Fruit fly (Drosophila melanogaster) whole organism, embryonic: ENCODE data around the gene CG9395.

Source experiments
- Abd-B ChIP-seq: fragments of 200-800 bp; sonication (Bioruptor generic); optimal IDR thresholded peaks from 2 replicates; lab custom pipeline; 2018; ENCODE audit warnings: missing biosample characterization, mild to moderate bottlenecking, missing genetic modification characterization, moderate library complexity
- Asciz ChIP-seq: fragments of 200-800 bp; sonication (Bioruptor generic); optimal IDR thresholded peaks from 2 replicates; lab custom pipeline; 2017; ENCODE audit warnings: missing biosample characterization, mild to moderate bottlenecking, missing genetic modification characterization, missing genetic modification reagents
- Awh ChIP-seq: fragments of 200-800 bp; sonication (Bioruptor generic); IDR thresholded peaks from 2 replicates; pipeline ENCODE4, ENCODE4 v1.3.6; 2022; ENCODE audit warnings: missing biosample characterization, missing genetic modification characterization
- CG1024 ChIP-seq: fragments of 200-800 bp; sonication (Bioruptor generic); IDR thresholded peaks from 2 replicates; pipeline ENCODE4 v1.3.6; 2022; ENCODE audit warnings: missing biosample characterization, missing genetic modification characterization
- CG10543 ChIP-seq: fragments of 200-800 bp; sonication (Bioruptor generic); optimal IDR thresholded peaks from 3 replicates; lab custom pipeline; 2017; ENCODE audit warnings: missing biosample characterization, mild to moderate bottlenecking, missing genetic modification characterization, moderate library complexity
- CG11093 ChIP-seq: fragments of 200-800 bp; sonication (Bioruptor generic); IDR thresholded peaks from 3 replicates; pipeline ENCODE4 v1.3.6; 2022; ENCODE audit warnings: missing biosample characterization, missing genetic modification characterization
- CG11723 ChIP-seq: fragments of 200-800 bp; sonication (Bioruptor generic); optimal IDR thresholded peaks from 2 replicates; lab custom pipeline; 2017; ENCODE audit warnings: missing biosample characterization, mild to moderate bottlenecking, missing genetic modification characterization
- CG12744 ChIP-seq: fragments of 200-800 bp; sonication (Bioruptor generic); optimal IDR thresholded peaks from 2 replicates; lab custom pipeline; 2016; ENCODE audit warnings: missing biosample characterization, missing genetic modification characterization
- CG13287 ChIP-seq: fragments of 200-800 bp; sonication (Bioruptor generic); IDR thresholded peaks from 2 replicates; pipeline ENCODE4 v1.3.6; 2022; ENCODE audit warnings: missing biosample characterization, missing genetic modification characterization; ENCODE audit not compliant: partially characterized antibody
- CG13894 ChIP-seq: fragments of 200-800 bp; sonication (Bioruptor generic); optimal IDR thresholded peaks from 3 replicates; lab custom pipeline; 2018; ENCODE audit warnings: missing biosample characterization, mild to moderate bottlenecking, missing genetic modification characterization, moderate library complexity
- CG1603 ChIP-seq: fragments of 200-800 bp; sonication (Bioruptor generic); optimal IDR thresholded peaks from 2 replicates; lab custom pipeline; 2019; ENCODE audit warnings: missing biosample characterization, mild to moderate bottlenecking, missing genetic modification characterization, moderate library complexity
- CG1647 ChIP-seq: fragments of 200-800 bp; sonication (Bioruptor generic); optimal IDR thresholded peaks from 3 replicates; lab custom pipeline; 2016; ENCODE audit warnings: missing biosample characterization, missing genetic modification characterization
- CG2199 ChIP-seq: fragments of 200-800 bp; sonication (Bioruptor generic); IDR thresholded peaks from 3 replicates; pipeline ENCODE4 v1.3.6; 2022; ENCODE audit warnings: missing biosample characterization, missing genetic modification characterization
- CG2202 ChIP-seq: fragments of 200-800 bp; sonication (Bioruptor generic); optimal IDR thresholded peaks from 2 replicates; lab custom pipeline; 2018; ENCODE audit warnings: missing biosample characterization, mild to moderate bottlenecking, missing genetic modification characterization
- CG3065 ChIP-seq: fragments of 200-800 bp; sonication (Bioruptor generic); optimal IDR thresholded peaks from 2 replicates; lab custom pipeline; 2016; ENCODE audit warnings: missing biosample characterization, missing genetic modification characterization
- CG31365 ChIP-seq: fragments of 200-800 bp; sonication (Bioruptor generic); optimal IDR thresholded peaks from 2 replicates; lab custom pipeline; 2018; ENCODE audit warnings: missing biosample characterization, mild to moderate bottlenecking, missing genetic modification characterization
- CG4424 ChIP-seq: fragments of 200-800 bp; sonication (Bioruptor generic); optimal IDR thresholded peaks from 3 replicates; lab custom pipeline; 2016; ENCODE audit warnings: missing biosample characterization, missing genetic modification characterization
- CG6254 ChIP-seq: fragments of 200-800 bp; sonication (Bioruptor generic); optimal IDR thresholded peaks from 3 replicates; lab custom pipeline; 2017; ENCODE audit warnings: mild to moderate bottlenecking, missing biosample characterization, missing genetic modification reagents, missing genetic modification characterization
- CG6654 ChIP-seq: fragments of 200-800 bp; sonication (Bioruptor generic); optimal IDR thresholded peaks from 2 replicates; lab custom pipeline; 2017; ENCODE audit warnings: missing biosample characterization, mild to moderate bottlenecking, missing genetic modification characterization
- CG7357 ChIP-seq: fragments of 200-800 bp; sonication (Bioruptor generic); IDR thresholded peaks from 3 replicates; pipeline ENCODE4 v1.3.6; 2022; ENCODE audit warnings: missing biosample characterization, missing genetic modification characterization
- CG7556 ChIP-seq: fragments of 200-800 bp; sonication (Bioruptor generic); optimal IDR thresholded peaks from 2 replicates; lab custom pipeline; 2017; ENCODE audit warnings: missing biosample characterization, mild to moderate bottlenecking, missing genetic modification characterization
- CG7928 ChIP-seq: fragments of 200-800 bp; sonication (Bioruptor generic); optimal IDR thresholded peaks from 2 replicates; lab custom pipeline; 2017; ENCODE audit warnings: missing biosample characterization, mild to moderate bottlenecking, missing genetic modification characterization
- CG8478 ChIP-seq: fragments of >200 bp; optimal IDR thresholded peaks from 2 replicates; lab custom pipeline; 2018
- CG9215 ChIP-seq: fragments of 200-800 bp; sonication (Bioruptor generic); IDR thresholded peaks from 2 replicates; pipeline ENCODE4 v1.3.6; 2022; ENCODE audit warnings: missing biosample characterization, missing genetic modification characterization
- Drgx ChIP-seq: fragments of 200-800 bp; sonication (Bioruptor generic); IDR thresholded peaks from 2 replicates; pipeline ENCODE4 v1.3.6; 2022; ENCODE audit warnings: missing biosample characterization, missing genetic modification characterization
- E2f1 ChIP-seq: fragments of 200-800 bp; sonication (Bioruptor generic); IDR thresholded peaks from 2 replicates; pipeline ENCODE4 v1.3.6; 2022; ENCODE audit warnings: missing biosample characterization, missing genetic modification characterization
- ERR ChIP-seq: fragments of 200-800 bp; sonication (Bioruptor generic); optimal IDR thresholded peaks from 2 replicates; lab custom pipeline; 2016; ENCODE audit warnings: missing biosample characterization, missing genetic modification characterization
- Hmx ChIP-seq: fragments of 200-800 bp; sonication (Bioruptor generic); optimal IDR thresholded peaks from 2 replicates; lab custom pipeline; 2016; ENCODE audit warnings: missing biosample characterization, missing genetic modification characterization
- Mrtf ChIP-seq: fragments of 200-800 bp; sonication (Bioruptor generic); IDR thresholded peaks from 3 replicates; pipeline ENCODE4 v1.3.6; 2022; ENCODE audit warnings: missing biosample characterization, missing genetic modification characterization
- Nf-YA ChIP-seq: fragments of 200-800 bp; sonication (Bioruptor generic); IDR thresholded peaks from 2 replicates; pipeline ENCODE4 v1.3.6; 2022; ENCODE audit warnings: missing biosample characterization, missing genetic modification characterization
- Pdp1 ChIP-seq, 2 experiments: fragments of 200-800 bp; sonication (Bioruptor generic); optimal IDR thresholded peaks; 3 replicates each; lab custom pipeline; 2016; ENCODE audit warnings: missing biosample characterization in 2 of 2, missing genetic modification characterization in 2 of 2, mild to moderate bottlenecking in 1 of 2, moderate library complexity in 1 of 2
- Usf ChIP-seq: fragments of 200-800 bp; sonication (Bioruptor generic); optimal IDR thresholded peaks from 2 replicates; lab custom pipeline; 2017; ENCODE audit warnings: missing genotype, missing biosample characterization, missing genetic modification characterization
- ab ChIP-seq: fragments of 200-800 bp; sonication (Bioruptor generic); optimal IDR thresholded peaks from 2 replicates; lab custom pipeline; 2016; ENCODE audit warnings: missing biosample characterization, missing genetic modification characterization
- ap ChIP-seq: fragments of 200-800 bp; sonication (Bioruptor generic); IDR thresholded peaks from 2 replicates; pipeline ENCODE4 v1.3.6; 2022; ENCODE audit warnings: missing biosample characterization, missing genetic modification characterization
- ato ChIP-seq: fragments of 200-800 bp; sonication (Bioruptor generic); IDR thresholded peaks from 2 replicates; pipeline ENCODE4 v1.3.6; 2022; ENCODE audit warnings: missing biosample characterization, missing genetic modification characterization; ENCODE audit not compliant: partially characterized antibody
- bcd ChIP-seq: fragments of 200-800 bp; sonication (Bioruptor generic); optimal IDR thresholded peaks from 2 replicates; lab custom pipeline; 2017; ENCODE audit warnings: missing biosample characterization, mild to moderate bottlenecking, missing genetic modification characterization
- ci ChIP-seq: fragments of 200-800 bp; sonication (Bioruptor generic); IDR thresholded peaks from 3 replicates; pipeline ENCODE4 v1.3.6; 2022; ENCODE audit warnings: missing biosample characterization, missing genetic modification characterization
- dm ChIP-seq: fragments of 200-800 bp; sonication (Bioruptor generic); optimal IDR thresholded peaks from 3 replicates; lab custom pipeline; 2016; ENCODE audit warnings: missing biosample characterization, missing genetic modification characterization
- en ChIP-seq: fragments of 200-800 bp; sonication (Bioruptor generic); optimal IDR thresholded peaks from 2 replicates; lab custom pipeline; 2016; ENCODE audit warnings: missing biosample characterization, missing genetic modification characterization
- esg ChIP-seq: fragments of 200-800 bp; sonication (Bioruptor generic); conservative IDR thresholded peaks from 2 replicates; pipeline ENCODE4 v1.3.6; 2022; ENCODE audit warnings: missing biosample characterization, missing genetic modification characterization
- hkb ChIP-seq, 2 experiments: fragments of 200-800 bp in 1 of 2; fragments of >200 bp in 1 of 2; sonication (Bioruptor generic) in 1 of 2; IDR thresholded peaks in 1 of 2; optimal IDR thresholded peaks in 1 of 2; 2 replicates each; pipeline versions ENCODE4 v1.3.6 to Lab custom; 2017 to 2022; ENCODE audit warnings: missing biosample characterization in 1 of 2, missing genetic modification characterization in 1 of 2
- knrl ChIP-seq: fragments of 200-800 bp; sonication (Bioruptor generic); IDR thresholded peaks from 3 replicates; pipeline ENCODE4 v1.3.6; 2022; ENCODE audit warnings: missing biosample characterization, missing genetic modification characterization; ENCODE audit not compliant: partially characterized antibody
- nmo ChIP-seq: fragments of 200-800 bp; sonication (Bioruptor generic); optimal IDR thresholded peaks from 2 replicates; lab custom pipeline; 2018; ENCODE audit warnings: missing biosample characterization, mild to moderate bottlenecking, missing genetic modification characterization, moderate library complexity
- peb ChIP-seq: fragments of 200-800 bp; sonication (Bioruptor generic); IDR thresholded peaks from 2 replicates; pipeline ENCODE4 v1.3.6; 2022; ENCODE audit warnings: missing biosample characterization, missing genetic modification characterization
- scrt ChIP-seq: fragments of 200-800 bp; sonication (Bioruptor generic); optimal IDR thresholded peaks from 2 replicates; lab custom pipeline; 2018; ENCODE audit warnings: missing biosample characterization, mild to moderate bottlenecking, missing genetic modification characterization, moderate library complexity
- sd ChIP-seq: fragments of 200-800 bp; sonication (Bioruptor generic); optimal IDR thresholded peaks from 3 replicates; lab custom pipeline; 2018; ENCODE audit warnings: missing biosample characterization, mild to moderate bottlenecking, missing genetic modification characterization, moderate library complexity
- sens ChIP-seq: fragments of 200-800 bp; sonication (Bioruptor generic); peaks from one replicate; lab custom pipeline; 2016; ENCODE audit warnings: missing biosample characterization, missing genetic modification characterization
- tna ChIP-seq: fragments of 200-800 bp; sonication (Bioruptor generic); IDR thresholded peaks from 2 replicates; pipeline ENCODE4 v1.3.6; 2022; ENCODE audit warnings: missing biosample characterization, missing genetic modification characterization; ENCODE audit not compliant: partially characterized antibody
- wek ChIP-seq: fragments of 200-800 bp; sonication (Bioruptor generic); optimal IDR thresholded peaks from 3 replicates; lab custom pipeline; 2018; ENCODE audit warnings: missing biosample characterization, mild to moderate bottlenecking, missing genetic modification characterization, moderate library complexity
- zen2 ChIP-seq: fragments of 200-800 bp; sonication (Bioruptor generic); IDR thresholded peaks from 3 replicates; pipeline ENCODE4 v1.3.6; 2022; ENCODE audit warnings: missing biosample characterization, missing genetic modification characterization; ENCODE audit not compliant: partially characterized antibody

Gene CG9395

DNA sequence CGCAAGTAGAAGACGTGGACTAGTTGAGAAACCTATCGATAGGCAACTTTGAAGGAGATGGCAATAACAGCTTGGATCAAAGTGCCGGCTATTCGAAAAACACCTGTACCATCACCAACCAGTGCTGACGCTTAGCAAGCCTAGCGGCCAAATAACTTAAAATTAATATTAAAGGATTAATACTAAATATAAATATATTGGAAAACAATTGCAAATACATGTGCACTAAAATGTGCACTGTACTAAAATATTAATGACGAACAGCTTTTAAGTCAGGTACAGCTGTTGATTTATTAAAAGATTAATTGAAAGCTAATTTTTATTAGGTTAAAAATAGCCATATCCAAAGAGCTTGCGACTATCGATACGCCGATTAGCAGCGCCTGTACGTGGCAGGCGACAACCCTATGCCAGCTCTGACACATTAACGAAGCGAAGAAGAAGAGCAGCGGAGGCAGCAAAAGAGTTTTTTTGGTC is 23.7 kb upstream of the CG9395 start, which contains the start of the genes CG9302 and beta'COP (continued):
- no peak for TF ChIP-seq ato (GFP tag; lab: Robert Waterston, UW)
- no peak for TF ChIP-seq ERR (GFP tag; lab: Kevin White, UChicago)
- TF ChIP-seq CG10543 (GFP tag; lab: Kevin White, UChicago) = peak; percentile 84
- no peak for TF ChIP-seq CG6254 (GFP tag; lab: Kevin White, UChicago)
- peak; percentile 67 for TF ChIP-seq scrt (GFP tag; lab: Kevin White, UChicago)
- TF ChIP-seq Nf-YA = no peak
- no peak for TF ChIP-seq CG13894 (tag; lab: Kevin White, UChicago)
- peak; percentile 91 for TF ChIP-seq Abd-B (GFP tag; lab: Kevin White, UChicago)
- TF ChIP-seq CG4424 = peak; percentile 68
- TF ChIP-seq CG3065 (GFP tag; lab: Kevin White, UChicago) = peak; percentile 31
- peak; percentile 62 for TF ChIP-seq Usf (GFP tag; lab: Kevin White, UChicago)
- TF ChIP-seq CG8478 (lab: Kevin White, UChicago) = no peak
- TF ChIP-seq CG7928 = peak; percentile 9
- no peak for TF ChIP-seq CG1024
- TF ChIP-seq CG6654 (GFP tag; lab: Kevin White, UChicago) = peak; percentile 5
- no peak for TF ChIP-seq sd (tag; lab: Kevin White, UChicago)
- no peak for TF ChIP-seq ci (GFP tag; lab: Robert Waterston, UW)
- TF ChIP-seq CG11093 = peak; percentile 44; the same call in 1 of the 3 replicates
- TF ChIP-seq E2f1 = no peak
- 0 out of 2 replicates have a peak, but pooled peaks have one; percentile 25 for TF ChIP-seq peb (GFP tag; lab: Robert Waterston, UW)
- TF ChIP-seq Hmx (GFP tag; lab: Kevin White, UChicago) = no peak
- TF ChIP-seq CG9215 (GFP tag; lab: Robert Waterston, UW) = peak; percentile 74
- TF ChIP-seq Drgx = no peak
- peak; percentile 70 for TF ChIP-seq CG7556
- no peak for TF ChIP-seq CG31365 (tag; lab: Kevin White, UChicago)
- TF ChIP-seq CG12744 (GFP tag; lab: Kevin White, UChicago) = peak; percentile 21
- no peak for TF ChIP-seq ap (GFP tag; lab: Robert Waterston, UW)
- peak; percentile 86 for TF ChIP-seq sens
- TF ChIP-seq CG2199 = 0 out of 3 replicates have a peak, but pooled peaks have one; percentile 25
- TF ChIP-seq CG7357 (GFP tag; lab: Robert Waterston, UW) = peak; percentile 56; the same call in 1 of the 3 replicates
- TF ChIP-seq CG13287 (GFP tag; lab: Robert Waterston, UW) = peak; percentile 74
- peak; percentile 37 for TF ChIP-seq dm (GFP tag; lab: Kevin White, UChicago)
- TF ChIP-seq CG11723 (GFP tag; lab: Kevin White, UChicago) = no peak
- no peak for TF ChIP-seq en
- TF ChIP-seq zen2 (GFP tag; lab: Robert Waterston, UW) = no peak; the same call in 2 of the 3 replicates
- peak; percentile 25 for TF ChIP-seq CG1647 (GFP tag; lab: Kevin White, UChicago)
- TF ChIP-seq CG2202 (tag; lab: Kevin White, UChicago) = peak; percentile 10
- peak; percentile 91 for TF ChIP-seq nmo (GFP tag; lab: Kevin White, UChicago)
- TF ChIP-seq tna (GFP tag; lab: Robert Waterston, UW) = no peak; the same call in 1 of the 2 replicates
- TF ChIP-seq Pdp1 (GFP tag; optimal IDR thresholded peaks at IDR 0.05; lab: Kevin White, UChicago) = peak; percentile 15 to 57
- no peak for TF ChIP-seq CG1603 (tag; lab: Kevin White, UChicago)
- no peak for TF ChIP-seq wek (GFP tag; lab: Kevin White, UChicago)
- TF ChIP-seq esg = peak; percentile 40; the same call in 1 of the 2 replicates
- TF ChIP-seq knrl = peak; percentile 82
- TF ChIP-seq Awh (GFP tag; lab: Robert Waterston, UW) = no peak; the same call in 1 of the 2 replicates
- TF ChIP-seq hkb (optimal IDR thresholded peaks at IDR 0.05; lab: Kevin White, UChicago) = no peak
- no peak for TF ChIP-seq hkb (GFP tag; IDR thresholded peaks at IDR 0.05; lab: Robert Waterston, UW)
- no peak for TF ChIP-seq Asciz (GFP tag; lab: Kevin White, UChicago)
- TF ChIP-seq Mrtf (GFP tag; lab: Robert Waterston, UW) = no peak
- TF ChIP-seq bcd (GFP tag; lab: Kevin White, UChicago) = peak; percentile 80
- TF ChIP-seq ab = peak; percentile 3
